Fruit fly (Drosophila melanogaster) whole organism, adult: ENCODE measurements around the gene Jarid2.

ENCODE experiments used
- CG11617 ChIP-seq: fragments of 200-800 bp; sonication (Bioruptor generic); optimal IDR thresholded peaks from 2 replicates; lab custom pipeline; 2017; ENCODE audit warnings: mild to moderate bottlenecking, missing biosample characterization, missing genetic modification reagents, missing genetic modification characterization
- CG12768 ChIP-seq: fragments of 200-800 bp; sonication (Bioruptor generic); optimal IDR thresholded peaks from 2 replicates; lab custom pipeline; 2017; ENCODE audit warnings: missing biosample characterization, missing genetic modification characterization, mild to moderate bottlenecking, moderate library complexity, missing genetic modification reagents
- CG14711 ChIP-seq: fragments of 200-800 bp; sonication (Bioruptor generic); optimal IDR thresholded peaks from 2 replicates; lab custom pipeline; 2018; ENCODE audit warnings: missing biosample characterization, mild to moderate bottlenecking, missing genetic modification characterization, moderate library complexity
- CG1620 ChIP-seq: fragments of 200-800 bp; sonication (Bioruptor generic); optimal IDR thresholded peaks from 2 replicates; lab custom pipeline; 2016; ENCODE audit warnings: missing biosample characterization, missing genetic modification characterization
- CG33017 ChIP-seq: fragments of 200-800 bp; sonication (Bioruptor generic); optimal IDR thresholded peaks from 2 replicates; lab custom pipeline; 2018; ENCODE audit warnings: missing biosample characterization, mild to moderate bottlenecking, missing genetic modification characterization, moderate library complexity
- CG5204 ChIP-seq: fragments of 200-800 bp; sonication (Bioruptor generic); optimal IDR thresholded peaks from 2 replicates; lab custom pipeline; 2016; ENCODE audit warnings: missing biosample characterization, missing genetic modification characterization
- CG7045 ChIP-seq: fragments of 200-800 bp; sonication (Bioruptor generic); optimal IDR thresholded peaks from 2 replicates; lab custom pipeline; 2017; ENCODE audit warnings: missing biosample characterization, mild to moderate bottlenecking, missing genetic modification characterization
- CG7101 ChIP-seq: fragments of 200-800 bp; sonication (Bioruptor generic); optimal IDR thresholded peaks from 2 replicates; lab custom pipeline; 2018; ENCODE audit warnings: missing biosample characterization, mild to moderate bottlenecking, missing genetic modification characterization, moderate library complexity
- Clk ChIP-seq: fragments of 200-800 bp; sonication (Bioruptor generic); optimal IDR thresholded peaks from 2 replicates; lab custom pipeline; 2017; ENCODE audit warnings: missing biosample characterization, missing genetic modification characterization
- Crg-1 ChIP-seq: fragments of 200-800 bp; sonication (Bioruptor generic); optimal IDR thresholded peaks from 2 replicates; lab custom pipeline; 2016; ENCODE audit warnings: missing biosample characterization, missing genetic modification characterization
- Hr96 ChIP-seq: fragments of 200-800 bp; sonication (Bioruptor generic); optimal IDR thresholded peaks from 2 replicates; lab custom pipeline; 2016; ENCODE audit warnings: missing biosample characterization, missing genetic modification characterization
- Mnt ChIP-seq: fragments of 200-800 bp; sonication (Bioruptor generic); optimal IDR thresholded peaks from 2 replicates; lab custom pipeline; 2016; ENCODE audit warnings: missing biosample characterization, mild to moderate bottlenecking, missing genetic modification characterization
- bab1 ChIP-seq: fragments of 200-800 bp; sonication (Bioruptor generic); optimal IDR thresholded peaks from 3 replicates; lab custom pipeline; 2019; ENCODE audit warnings: missing biosample characterization, mild to moderate bottlenecking, missing genetic modification characterization, moderate library complexity
- cic ChIP-seq: fragments of 200-800 bp; sonication (Bioruptor generic); optimal IDR thresholded peaks from 2 replicates; lab custom pipeline; 2017; ENCODE audit warnings: missing biosample characterization, mild to moderate bottlenecking, missing genetic modification characterization, moderate library complexity
- cnc ChIP-seq, 2 experiments: fragments of >200 bp; optimal IDR thresholded peaks; 2 replicates each; lab custom pipeline; 2017
- kay ChIP-seq: fragments of 200-800 bp; sonication (Bioruptor generic); peaks from one replicate; lab custom pipeline; 2016; ENCODE audit warnings: missing biosample characterization, missing genetic modification characterization, borderline replicate concordance
- ovo ChIP-seq: fragments of 200-800 bp; sonication (Bioruptor generic); optimal IDR thresholded peaks from 2 replicates; lab custom pipeline; 2016; ENCODE audit warnings: missing biosample characterization, missing genetic modification characterization
- pad ChIP-seq: fragments of 200-800 bp; sonication (Bioruptor generic); optimal IDR thresholded peaks from 3 replicates; lab custom pipeline; 2017; ENCODE audit warnings: missing biosample characterization, missing genetic modification characterization, mild to moderate bottlenecking, moderate library complexity, missing genetic modification reagents
- tj ChIP-seq: fragments of 200-800 bp; sonication (Bioruptor generic); optimal IDR thresholded peaks from 3 replicates; lab custom pipeline; 2017; ENCODE audit warnings: missing biosample characterization, mild to moderate bottlenecking, missing genetic modification characterization, moderate library complexity
- toe ChIP-seq: fragments of 200-800 bp; sonication (Bioruptor generic); optimal IDR thresholded peaks from 2 replicates; lab custom pipeline; 2016; ENCODE audit warnings: missing biosample characterization, missing genetic modification characterization

Jarid2 gene

dm6 chr3L:9469079-9469478 is 7.8 kb upstream of the Jarid2 start:
- TF ChIP-seq Clk: peak; percentile 0
- TF ChIP-seq pad (GFP tag; lab: Kevin White, UChicago): no peak
- no peak for TF ChIP-seq CG11617
- peak; percentile 26 for TF ChIP-seq cic (GFP tag; lab: Kevin White, UChicago)

dm6 chr3L:9471151-9471903 is 5.5 kb upstream of the Jarid2 start:
- TF ChIP-seq tj: no peak
- no peak for TF ChIP-seq CG5204 (GFP tag; lab: Kevin White, UChicago)
- no peak for TF ChIP-seq CG1620
- TF ChIP-seq Clk: no peak
- no peak for TF ChIP-seq Hr96 (GFP tag; lab: Kevin White, UChicago)
- no peak for TF ChIP-seq CG7101 (tag; lab: Kevin White, UChicago)
- no peak for TF ChIP-seq cic (GFP tag; lab: Kevin White, UChicago)
- TF ChIP-seq CG12768: no peak
- no peak for TF ChIP-seq kay (GFP tag; lab: Kevin White, UChicago)
- TF ChIP-seq ovo: no peak
- no peak for TF ChIP-seq toe (GFP tag; lab: Kevin White, UChicago)
- no peak for TF ChIP-seq CG11617
- no peak for TF ChIP-seq CG7045 (GFP tag; lab: Kevin White, UChicago)
- no peak for TF ChIP-seq bab1 (GFP tag; lab: Kevin White, UChicago)
- no peak for TF ChIP-seq CG33017 (tag; lab: Kevin White, UChicago)
- TF ChIP-seq cnc (optimal IDR thresholded peaks at IDR 0.05; lab: Kevin White, UChicago): no peak
- TF ChIP-seq Mnt (GFP tag; lab: Kevin White, UChicago): no peak

- TF ChIP-seq Clk: no peak
- no peak for TF ChIP-seq ovo
- no peak for TF ChIP-seq CG11617
- TF ChIP-seq CG7045 (GFP tag; lab: Kevin White, UChicago): no peak
- TF ChIP-seq Mnt (GFP tag; lab: Kevin White, UChicago): peak; percentile 10
- no peak for TF ChIP-seq Crg-1 (GFP tag; lab: Kevin White, UChicago)
- TF ChIP-seq CG5204 (GFP tag; lab: Kevin White, UChicago): no peak
- no peak for TF ChIP-seq CG14711 (tag; lab: Kevin White, UChicago)
- no peak for TF ChIP-seq CG1620
- TF ChIP-seq CG12768: no peak
- TF ChIP-seq bab1 (GFP tag; lab: Kevin White, UChicago): peak; percentile 56
- no peak for TF ChIP-seq Hr96 (GFP tag; lab: Kevin White, UChicago)
- TF ChIP-seq toe (GFP tag; lab: Kevin White, UChicago): no peak
- TF ChIP-seq kay (GFP tag; lab: Kevin White, UChicago): no peak
- peak; percentile 12 for TF ChIP-seq CG7101 (tag; lab: Kevin White, UChicago)
These were observed 10.7 kb downstream of the Jarid2 start, which contains the start of gene pall for dm6 chr3L:9487586-9487985. pall (minus strand) TSS chr3L:9487790.

dm6 chr3L:9489133-9489532 is 12.3 kb downstream of the Jarid2 start, which contains the start of gene CG32036:
CG32036 (minus strand) TSS chr3L:9489233.
- TF ChIP-seq bab1 (GFP tag; lab: Kevin White, UChicago) (no peak), CG1620 (no peak), CG14711 (tag; lab: Kevin White, UChicago) (no peak), Mnt (GFP tag; lab: Kevin White, UChicago) (no peak), ovo (no peak), CG11617 (no peak), Clk (no peak), kay (GFP tag; lab: Kevin White, UChicago) (no peak), cnc (optimal IDR thresholded peaks at IDR 0.05; lab: Kevin White, UChicago) (no peak), CG5204 (GFP tag; lab: Kevin White, UChicago) (no peak)

dm6 chr3L:9489627-9490026 is 12.8 kb downstream of the Jarid2 start:
- no peak for TF ChIP-seq cnc (optimal IDR thresholded peaks at IDR 0.05; lab: Kevin White, UChicago)
- TF ChIP-seq CG14711 (tag; lab: Kevin White, UChicago): no peak
- TF ChIP-seq bab1 (GFP tag; lab: Kevin White, UChicago): no peak
- no peak for TF ChIP-seq Clk
- no peak for TF ChIP-seq CG11617
- TF ChIP-seq CG7045 (GFP tag; lab: Kevin White, UChicago): no peak
- no peak for TF ChIP-seq ovo
- TF ChIP-seq Crg-1 (GFP tag; lab: Kevin White, UChicago): no peak
- no peak for TF ChIP-seq CG1620
- TF ChIP-seq Mnt (GFP tag; lab: Kevin White, UChicago): no peak
- TF ChIP-seq toe (GFP tag; lab: Kevin White, UChicago): no peak
- TF ChIP-seq CG7101 (tag; lab: Kevin White, UChicago): no peak
- no peak for TF ChIP-seq cic (GFP tag; lab: Kevin White, UChicago)
- TF ChIP-seq CG33017 (tag; lab: Kevin White, UChicago): no peak
- no peak for TF ChIP-seq pad (GFP tag; lab: Kevin White, UChicago)
- TF ChIP-seq tj: no peak
- no peak for TF ChIP-seq CG12768

- TF ChIP-seq CG5204 (GFP tag; lab: Kevin White, UChicago) (no peak), ovo (no peak), bab1 (GFP tag; lab: Kevin White, UChicago) (no peak), Crg-1 (GFP tag; lab: Kevin White, UChicago) (no peak), pad (GFP tag; lab: Kevin White, UChicago) (no peak)
These were observed 13.6 kb downstream of the Jarid2 start for dm6 chr3L:9490432-9490831.
